Fruit fly (Drosophila melanogaster): ENCODE results near the gene CG18731.

dm6 chr3R:29689833-29690538 is 34.8 kb upstream of the CG18731 start:
- TF ChIP-seq h (optimal IDR thresholded peaks at IDR 0.05) (no peak), Sin3A (optimal IDR thresholded peaks at IDR 0.05) (no peak), ttk (optimal IDR thresholded peaks at IDR 0.05) (no peak), insv (optimal IDR thresholded peaks at IDR 0.05) (no peak)

All from Kc167 (cell line).